Worm (Caenorhabditis elegans) whole organism, midembryonic: Measurements from ENCODE around the gene grd-9.

Experiments
- T22C8.4 ChIP-seq: fragments of 200-800 bp; sonication (Bioruptor generic); IDR thresholded peaks from 2 replicates; pipeline ENCODE4 v1.3.6; 2022; ENCODE audit warnings: missing genetic modification characterization, missing compliant biosample characterization
- cog-1 ChIP-seq: sonication (generic microtip); optimal IDR thresholded peaks from 2 replicates; lab custom pipeline; 2016; ENCODE audit warnings: missing genetic modification characterization, missing compliant biosample characterization
- flt-1 ChIP-seq: fragments of 200-800 bp; sonication (Bioruptor generic); IDR thresholded peaks from 2 replicates; pipeline ENCODE4 v1.3.6; 2022; ENCODE audit warnings: missing genetic modification characterization, missing compliant biosample characterization
- klf-2 ChIP-seq: fragments of 200-800 bp; sonication (Bioruptor generic); conservative IDR thresholded peaks from 2 replicates; pipeline ENCODE4 v1.3.6; 2022; ENCODE audit warnings: missing genetic modification reagents, missing genetic modification characterization, missing compliant biosample characterization
- med-1 ChIP-seq: sonication (generic microtip); optimal IDR thresholded peaks from 2 replicates; lab custom pipeline; 2017; ENCODE audit warnings: missing genetic modification characterization, mild to moderate bottlenecking, missing compliant biosample characterization, antibody characterized with exemption, missing genetic modification reagents; ENCODE audit not compliant: insufficient read depth
- tab-1 ChIP-seq: fragments of 200-800 bp; sonication (Bioruptor generic); IDR thresholded peaks from 2 replicates; pipeline ENCODE4 v1.3.6; 2022; ENCODE audit warnings: missing genetic modification characterization, missing compliant biosample characterization
- ztf-23 ChIP-seq: fragments of 200-800 bp; sonication (Bioruptor generic); IDR thresholded peaks from 2 replicates; pipeline ENCODE4 v1.3.6; 2022; ENCODE audit warnings: missing genetic modification reagents, missing genetic modification characterization, missing compliant biosample characterization

DNA sequence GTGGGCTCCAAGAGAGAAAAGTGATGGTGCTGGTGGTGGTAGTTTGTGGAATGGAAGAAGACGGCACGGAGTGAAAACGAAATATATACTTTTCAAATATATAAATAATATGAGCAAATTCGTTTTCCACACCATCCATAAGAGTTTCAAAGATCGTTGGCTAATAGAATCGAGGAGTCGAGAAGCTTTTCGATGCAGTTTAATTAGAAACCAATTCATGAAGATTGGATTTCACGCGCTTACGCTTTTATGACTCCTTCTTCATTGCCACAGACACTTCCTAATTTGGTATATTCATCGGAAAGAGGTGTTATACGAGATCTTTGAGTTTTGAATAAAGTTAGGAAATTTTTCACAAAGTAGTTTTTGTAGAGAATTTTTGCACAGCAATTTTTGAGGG lies 44.5 kb upstream of the grd-9 start:
- no peak for TF ChIP-seq flt-1 (GFP tag; lab: Robert Waterston, UW)
- no peak for TF ChIP-seq med-1
- TF ChIP-seq cog-1 (tag; lab: Kevin White, UChicago) = no peak
- peak; percentile 47; the same call in 1 of the 2 replicates for TF ChIP-seq tab-1
- TF ChIP-seq ztf-23 (GFP tag; lab: Robert Waterston, UW) = no peak
- no peak for TF ChIP-seq T22C8.4 (GFP tag; lab: Robert Waterston, UW)
- TF ChIP-seq klf-2 (GFP tag; lab: Robert Waterston, UW) = no peak
